Fruit fly (Drosophila melanogaster) whole organism, adult: ENCODE data around the gene CG31327.

Experiments
- CG1620 ChIP-seq: fragments of 200-800 bp; sonication (Bioruptor generic); optimal IDR thresholded peaks from 2 replicates; lab custom pipeline; 2016; ENCODE audit warnings: missing biosample characterization, missing genetic modification characterization
- CG33017 ChIP-seq: fragments of 200-800 bp; sonication (Bioruptor generic); optimal IDR thresholded peaks from 2 replicates; lab custom pipeline; 2018; ENCODE audit warnings: missing biosample characterization, mild to moderate bottlenecking, missing genetic modification characterization, moderate library complexity
- CG5204 ChIP-seq: fragments of 200-800 bp; sonication (Bioruptor generic); optimal IDR thresholded peaks from 2 replicates; lab custom pipeline; 2016; ENCODE audit warnings: missing biosample characterization, missing genetic modification characterization
- CG7045 ChIP-seq: fragments of 200-800 bp; sonication (Bioruptor generic); optimal IDR thresholded peaks from 2 replicates; lab custom pipeline; 2017; ENCODE audit warnings: missing biosample characterization, mild to moderate bottlenecking, missing genetic modification characterization
- Clk ChIP-seq: fragments of 200-800 bp; sonication (Bioruptor generic); optimal IDR thresholded peaks from 2 replicates; lab custom pipeline; 2017; ENCODE audit warnings: missing biosample characterization, missing genetic modification characterization
- bab1 ChIP-seq: fragments of 200-800 bp; sonication (Bioruptor generic); optimal IDR thresholded peaks from 3 replicates; lab custom pipeline; 2019; ENCODE audit warnings: missing biosample characterization, mild to moderate bottlenecking, missing genetic modification characterization, moderate library complexity
- cnc ChIP-seq, 2 experiments: fragments of >200 bp; optimal IDR thresholded peaks; 2 replicates each; lab custom pipeline; 2017
- kay ChIP-seq: fragments of 200-800 bp; sonication (Bioruptor generic); peaks from one replicate; lab custom pipeline; 2016; ENCODE audit warnings: missing biosample characterization, missing genetic modification characterization, borderline replicate concordance
- ovo ChIP-seq: fragments of 200-800 bp; sonication (Bioruptor generic); optimal IDR thresholded peaks from 2 replicates; lab custom pipeline; 2016; ENCODE audit warnings: missing biosample characterization, missing genetic modification characterization
- tj ChIP-seq: fragments of 200-800 bp; sonication (Bioruptor generic); optimal IDR thresholded peaks from 3 replicates; lab custom pipeline; 2017; ENCODE audit warnings: missing biosample characterization, mild to moderate bottlenecking, missing genetic modification characterization, moderate library complexity
- toe ChIP-seq: fragments of 200-800 bp; sonication (Bioruptor generic); optimal IDR thresholded peaks from 2 replicates; lab custom pipeline; 2016; ENCODE audit warnings: missing biosample characterization, missing genetic modification characterization

DNA sequence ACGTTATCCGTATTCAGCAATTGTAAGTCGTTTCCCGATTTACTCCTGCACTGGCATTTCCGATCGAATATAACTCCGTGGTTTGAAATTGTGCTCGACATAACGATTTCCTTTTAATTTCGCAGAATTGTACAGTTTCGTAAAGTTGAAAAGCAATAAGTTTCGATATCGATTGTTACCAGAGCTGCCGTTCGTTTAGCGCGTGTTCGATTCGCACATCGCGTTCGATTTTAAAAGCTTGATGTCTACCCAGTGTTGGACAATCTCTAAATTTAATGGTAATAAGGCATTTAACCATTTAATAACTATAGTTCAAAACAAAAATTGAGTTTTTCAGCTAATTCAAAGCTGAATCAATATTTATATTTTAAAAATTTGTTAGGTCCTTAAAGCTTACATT, 48.0 kb downstream of the CG31327 start, which contains the start of gene CG14357:
- no peak for TF ChIP-seq tj
- no peak for TF ChIP-seq CG5204 (GFP tag; lab: Kevin White, UChicago)
- TF ChIP-seq bab1 = no peak
- TF ChIP-seq Clk (GFP tag; lab: Kevin White, UChicago) = no peak
- TF ChIP-seq toe = no peak
- TF ChIP-seq cnc (optimal IDR thresholded peaks at IDR 0.05; lab: Kevin White, UChicago) = no peak
- no peak for TF ChIP-seq kay (GFP tag; lab: Kevin White, UChicago)
- no peak for TF ChIP-seq CG7045
- no peak for TF ChIP-seq CG1620 (GFP tag; lab: Kevin White, UChicago)
- TF ChIP-seq CG33017 (tag; lab: Kevin White, UChicago) = no peak
- no peak for TF ChIP-seq ovo (GFP tag; lab: Kevin White, UChicago)
